Fruit fly (Drosophila melanogaster): ENCODE results near the gene amd.
A peak's percentile ranks its signal among the peaks of the same experiment; 100 is the strongest.

Gene amd

DNA sequence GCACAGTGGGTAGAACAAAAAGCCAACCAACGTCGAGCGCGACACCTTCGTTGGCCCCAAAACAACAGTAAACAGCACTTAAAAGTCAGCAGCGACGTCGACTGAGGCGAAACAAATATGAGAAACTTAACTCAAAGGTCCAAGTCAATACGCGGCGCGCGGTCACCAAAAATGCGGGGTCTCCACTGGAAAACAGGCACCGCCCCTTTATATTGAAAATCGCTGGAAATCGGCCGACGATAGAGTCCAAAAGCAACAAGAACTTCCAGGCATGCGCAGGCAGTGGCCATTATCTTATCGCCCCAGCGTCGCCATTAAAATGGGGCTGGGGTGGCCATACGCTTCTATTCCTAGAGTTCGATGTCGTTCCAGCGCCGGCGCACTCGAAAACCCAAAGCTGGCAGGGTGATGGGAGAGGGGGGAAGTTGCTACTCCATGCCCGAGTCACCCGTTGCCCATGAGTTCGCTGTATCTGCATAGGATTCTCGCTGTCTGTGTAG lies 1.5 kb upstream of the amd start, which contains the start of gene Lim3:
Lim3 (minus strand) TSS at position 51 of the 500 bp plus-strand sequence.
- TF ChIP-seq Eip93F (GFP tag; optimal IDR thresholded peaks at IDR 0.05) (no peak), topi (GFP tag; optimal IDR thresholded peaks at IDR 0.05) (no peak), CG3919 (GFP tag; optimal IDR thresholded peaks at IDR 0.05) (no peak), CG11762 (GFP tag; optimal IDR thresholded peaks at IDR 0.05; ENCODE audit: insufficient read depth) (no peak), CG32006 (GFP tag; optimal IDR thresholded peaks at IDR 0.05) (no peak), Met (GFP tag; optimal IDR thresholded peaks at IDR 0.05) (no peak), CG11902 (GFP tag; optimal IDR thresholded peaks at IDR 0.05) (no peak), Eip78C (GFP tag) (peak; percentile 12), CG15336 (GFP tag; IDR thresholded peaks at IDR 0.05) (no peak), CG7368 (GFP tag; optimal IDR thresholded peaks at IDR 0.05) (no peak), CG8319 (GFP tag; optimal IDR thresholded peaks at IDR 0.05) (peak; percentile 81), CG10631 (GFP tag; optimal IDR thresholded peaks at IDR 0.05) (no peak), Sox15 (GFP tag; optimal IDR thresholded peaks at IDR 0.05) (no peak), pdm3 (GFP tag; optimal IDR thresholded peaks at IDR 0.05) (no peak), fkh (GFP tag; optimal IDR thresholded peaks at IDR 0.05) (peak; percentile 13), CG6276 (GFP tag; optimal IDR thresholded peaks at IDR 0.05) (no peak), CG16779 (tag; optimal IDR thresholded peaks at IDR 0.05) (no peak), CG31627 (GFP tag; optimal IDR thresholded peaks at IDR 0.05) (no peak), dsx (GFP tag; optimal IDR thresholded peaks at IDR 0.05; ENCODE audit: poor library complexity, severe bottlenecking) (no peak), CG8632 (GFP tag; optimal IDR thresholded peaks at IDR 0.05) (no peak), cyc (GFP tag; optimal IDR thresholded peaks at IDR 0.05) (no peak), CG9139 (GFP tag; optimal IDR thresholded peaks at IDR 0.05) (no peak), CG3032 (tag; optimal IDR thresholded peaks at IDR 0.05) (no peak), Ets21C (GFP tag; optimal IDR thresholded peaks at IDR 0.05) (no peak), svp (GFP tag) (no peak)

dm6 chr2L:19111137-19111536 lies 1.2 kb downstream of the amd start:
- no peak for TF ChIP-seq CG11294 (GFP tag; IDR thresholded peaks at IDR 0.05)
- TF ChIP-seq dsx (GFP tag; optimal IDR thresholded peaks at IDR 0.05; ENCODE audit: poor library complexity, severe bottlenecking): no peak
- TF ChIP-seq CG8632 (GFP tag; optimal IDR thresholded peaks at IDR 0.05): no peak
- TF ChIP-seq CG1621 (tag; optimal IDR thresholded peaks at IDR 0.05): no peak
- TF ChIP-seq ss (GFP tag; optimal IDR thresholded peaks at IDR 0.05): no peak
- no peak for TF ChIP-seq OdsH (GFP tag; optimal IDR thresholded peaks at IDR 0.05)
- TF ChIP-seq Sox15 (GFP tag; optimal IDR thresholded peaks at IDR 0.05): no peak
- no peak for TF ChIP-seq Gug (GFP tag; IDR thresholded peaks at IDR 0.05)
- no peak for TF ChIP-seq fkh (GFP tag; optimal IDR thresholded peaks at IDR 0.05)
- TF ChIP-seq eg (GFP tag; IDR thresholded peaks at IDR 0.05): no peak
- no peak for TF ChIP-seq CG6792 (GFP tag; optimal IDR thresholded peaks at IDR 0.05)
- no peak for TF ChIP-seq CG6808 (GFP tag; optimal IDR thresholded peaks at IDR 0.05)
- TF ChIP-seq cyc (GFP tag; optimal IDR thresholded peaks at IDR 0.05): no peak
- no peak for TF ChIP-seq spab (GFP tag; optimal IDR thresholded peaks at IDR 0.05)
- no peak for TF ChIP-seq CG8119 (GFP tag; IDR thresholded peaks at IDR 0.05)
- TF ChIP-seq CG10631 (GFP tag; optimal IDR thresholded peaks at IDR 0.05): no peak
- TF ChIP-seq net (GFP tag; optimal IDR thresholded peaks at IDR 0.05): no peak
- no peak for TF ChIP-seq CG3919 (GFP tag; optimal IDR thresholded peaks at IDR 0.05)
- no peak for TF ChIP-seq achi (GFP tag; optimal IDR thresholded peaks at IDR 0.05)

- TF ChIP-seq Lpt (GFP tag; optimal IDR thresholded peaks at IDR 0.05) (peak; percentile 16), ss (GFP tag; optimal IDR thresholded peaks at IDR 0.05) (no peak), CG11294 (GFP tag; IDR thresholded peaks at IDR 0.05) (no peak), vri (GFP tag; optimal IDR thresholded peaks at IDR 0.05) (no peak), Sox102F (GFP tag; optimal IDR thresholded peaks at IDR 0.05) (no peak), dsx (GFP tag; optimal IDR thresholded peaks at IDR 0.05; ENCODE audit: poor library complexity, severe bottlenecking) (peak; percentile 84), fkh (GFP tag; optimal IDR thresholded peaks at IDR 0.05) (peak; percentile 11), CG8119 (GFP tag; IDR thresholded peaks at IDR 0.05) (peak; percentile 55), CG10669 (GFP tag; optimal IDR thresholded peaks at IDR 0.05) (no peak), CG15336 (GFP tag; IDR thresholded peaks at IDR 0.05) (peak; percentile 22; the same call in 1 of the 2 replicates), CG8632 (GFP tag; optimal IDR thresholded peaks at IDR 0.05) (no peak), CG1621 (tag; optimal IDR thresholded peaks at IDR 0.05) (peak; percentile 8), CG6163 (GFP tag; IDR thresholded peaks at IDR 0.05) (peak; percentile 53; the same call in 2 of the 3 replicates)
Observed at dm6 chr2L:19111729-19112128, 1.8 kb downstream of the amd start.
